Worm (Caenorhabditis elegans) whole organism, L1 larva: ENCODE measurements around the gene dpy-30.

ENCODE experiments used
- C34B4.2 ChIP-seq: sonication (generic microtip); optimal IDR thresholded peaks from 2 replicates; lab custom pipeline; 2017; ENCODE audit warnings: mild to moderate bottlenecking, missing genetic modification characterization, missing compliant biosample characterization
- F16B12.6 ChIP-seq: fragments of 150-350 bp; optimal IDR thresholded peaks from 2 replicates; lab custom pipeline; 2014; ENCODE audit warnings: missing biosample characterization, missing genetic modification characterization
- ama-1 ChIP-seq: fragments of 150-350 bp; optimal IDR thresholded peaks from 2 replicates; lab custom pipeline; 2014
- ceh-63 ChIP-seq: fragments of 200-800 bp; sonication (Bioruptor generic); optimal IDR thresholded peaks from 2 replicates; lab custom pipeline; 2018; ENCODE audit warnings: mild to moderate bottlenecking, missing genetic modification characterization, missing compliant biosample characterization
- ceh-8 ChIP-seq: fragments of 200-800 bp; sonication (Bioruptor generic); optimal IDR thresholded peaks from 2 replicates; lab custom pipeline; 2018; ENCODE audit warnings: mild to moderate bottlenecking, missing genetic modification characterization, moderate library complexity, missing compliant biosample characterization
- ceh-88 ChIP-seq: fragments of 200-800 bp; sonication (Bioruptor generic); IDR thresholded peaks from 2 replicates; pipeline ENCODE4 v1.3.6; 2022; ENCODE audit warnings: missing genetic modification characterization, missing compliant biosample characterization
- ceh-90 ChIP-seq: sonication (generic microtip); optimal IDR thresholded peaks from 2 replicates; lab custom pipeline; 2016; ENCODE audit warnings: missing genetic modification characterization, missing compliant biosample characterization
- dsc-1 ChIP-seq: sonication (generic microtip); optimal IDR thresholded peaks from 2 replicates; lab custom pipeline; 2016; ENCODE audit warnings: mild to moderate bottlenecking, missing genetic modification characterization, missing compliant biosample characterization
- egl-13 ChIP-seq: sonication (generic microtip); optimal IDR thresholded peaks from 2 replicates; lab custom pipeline; 2016; ENCODE audit warnings: missing genotype, missing genetic modification reagents, missing genetic modification characterization, missing compliant biosample characterization
- egl-27 ChIP-seq, 2 experiments: fragments of 150-350 bp in 1 of 2; sonication (generic microtip); optimal IDR thresholded peaks; 3 replicates each; lab custom pipeline; 2017 to 2018; ENCODE audit warnings: missing biosample characterization in 2 of 2, missing genetic modification characterization in 2 of 2, missing genetic modification reagents in 2 of 2
- fkh-10 ChIP-seq: sonication (generic microtip); optimal IDR thresholded peaks from 2 replicates; lab custom pipeline; 2017; ENCODE audit warnings: missing biosample characterization, missing genetic modification reagents, missing genetic modification characterization
- fkh-8 ChIP-seq: sonication (generic microtip); optimal IDR thresholded peaks from 2 replicates; lab custom pipeline; 2016; ENCODE audit warnings: mild to moderate bottlenecking, missing genetic modification characterization, missing compliant biosample characterization
- grh-1 ChIP-seq: fragments of 200-800 bp; sonication (Bioruptor generic); IDR thresholded peaks from 2 replicates; pipeline ENCODE4 v1.3.6; 2022; ENCODE audit warnings: missing genetic modification reagents, missing genetic modification characterization, missing compliant biosample characterization
- hlh-17 ChIP-seq: fragments of 200-800 bp; sonication (Bioruptor generic); optimal IDR thresholded peaks from 2 replicates; lab custom pipeline; 2018; ENCODE audit warnings: missing genetic modification characterization, mild to moderate bottlenecking, missing compliant biosample characterization, moderate library complexity, borderline replicate concordance
- hpl-2 ChIP-seq: fragments of 150-350 bp; optimal IDR thresholded peaks from 2 replicates; lab custom pipeline; 2014; ENCODE audit warnings: missing biosample characterization, missing genetic modification reagents, missing genetic modification characterization
- jun-1 ChIP-seq: fragments of 150-350 bp; optimal IDR thresholded peaks from 2 replicates; lab custom pipeline; 2014; ENCODE audit warnings: missing biosample characterization, missing genetic modification reagents, missing genetic modification characterization
- lin-14 ChIP-seq: fragments of 200-800 bp; sonication (Bioruptor generic); optimal IDR thresholded peaks from 2 replicates; lab custom pipeline; 2018; ENCODE audit warnings: mild to moderate bottlenecking, missing genetic modification characterization, moderate library complexity, missing compliant biosample characterization
- lin-39 ChIP-seq: fragments of 150-350 bp; optimal IDR thresholded peaks from 2 replicates; lab custom pipeline; 2014; ENCODE audit warnings: missing biosample characterization, missing genetic modification reagents, missing genetic modification characterization
- mdl-1 ChIP-seq, 2 experiments: fragments of 150-350 bp; optimal IDR thresholded peaks; 2 replicates each; lab custom pipeline; 2014 to 2017; ENCODE audit warnings: missing biosample characterization in 2 of 2, missing genetic modification characterization in 2 of 2, inconsistent platforms in 1 of 2
- mef-2 ChIP-seq: fragments of 150-350 bp; optimal IDR thresholded peaks from 2 replicates; lab custom pipeline; 2014; ENCODE audit warnings: missing biosample characterization, missing genetic modification characterization
- mep-1 ChIP-seq: fragments of 150-350 bp; optimal IDR thresholded peaks from 2 replicates; lab custom pipeline; 2014; ENCODE audit warnings: missing biosample characterization, missing genetic modification characterization
- nhr-11 ChIP-seq: fragments of 150-350 bp; optimal IDR thresholded peaks from 2 replicates; lab custom pipeline; 2014; ENCODE audit warnings: missing biosample characterization, missing genetic modification characterization
- nhr-12 ChIP-seq: sonication (generic microtip); optimal IDR thresholded peaks from 2 replicates; lab custom pipeline; 2017; ENCODE audit warnings: missing biosample characterization, missing genetic modification characterization
- nhr-28 ChIP-seq: fragments of 150-350 bp; optimal IDR thresholded peaks from 2 replicates; lab custom pipeline; 2014; ENCODE audit warnings: missing biosample characterization, missing genetic modification characterization
- nhr-71 ChIP-seq: sonication (generic microtip); optimal IDR thresholded peaks from 2 replicates; lab custom pipeline; 2016; ENCODE audit warnings: mild to moderate bottlenecking, missing genetic modification characterization, moderate library complexity, missing compliant biosample characterization
- nhr-77 ChIP-seq: fragments of 150-350 bp; optimal IDR thresholded peaks from 2 replicates; lab custom pipeline; 2014; ENCODE audit warnings: missing biosample characterization, missing genetic modification characterization
- nhr-84 ChIP-seq: sonication (generic microtip); optimal IDR thresholded peaks from 2 replicates; lab custom pipeline; 2017; ENCODE audit warnings: missing biosample characterization, missing genetic modification characterization
- nhr-85 ChIP-seq: sonication (generic microtip); peaks from one replicate; lab custom pipeline; 2016; ENCODE audit warnings: missing genetic modification characterization, inconsistent platforms, missing compliant biosample characterization
- pax-3 ChIP-seq: fragments of 200-800 bp; sonication (Bioruptor generic); optimal IDR thresholded peaks from 2 replicates; lab custom pipeline; 2018; ENCODE audit warnings: mild to moderate bottlenecking, missing genetic modification characterization, moderate library complexity, missing compliant biosample characterization
- skn-1 ChIP-seq: fragments of 150-350 bp; optimal IDR thresholded peaks from 2 replicates; lab custom pipeline; 2014; ENCODE audit warnings: missing biosample characterization, missing genetic modification characterization
- snpc-4 ChIP-seq: fragments of 150-350 bp; optimal IDR thresholded peaks from 2 replicates; lab custom pipeline; 2014; ENCODE audit warnings: missing biosample characterization, missing genetic modification characterization
- sptf-1 ChIP-seq: fragments of 150-350 bp; optimal IDR thresholded peaks from 2 replicates; lab custom pipeline; 2014; ENCODE audit warnings: missing biosample characterization, missing genetic modification characterization
- tbx-2 ChIP-seq: sonication (generic microtip); optimal IDR thresholded peaks from 2 replicates; lab custom pipeline; 2016; ENCODE audit warnings: missing genetic modification characterization, missing compliant biosample characterization
- unc-130 ChIP-seq: fragments of 150-350 bp; optimal IDR thresholded peaks from 2 replicates; lab custom pipeline; 2017; ENCODE audit warnings: missing biosample characterization, missing genetic modification characterization, inconsistent platforms
- unc-62 ChIP-seq: fragments of 150-350 bp; optimal IDR thresholded peaks from 2 replicates; lab custom pipeline; 2014; ENCODE audit warnings: missing biosample characterization, missing genetic modification reagents, missing genetic modification characterization
- unc-98 ChIP-seq: fragments of 200-800 bp; sonication (Bioruptor generic); IDR thresholded peaks from 2 replicates; pipeline ENCODE4 v1.3.6; 2022; ENCODE audit warnings: missing genetic modification characterization, missing compliant biosample characterization
- vab-15 ChIP-seq: sonication (generic microtip); optimal IDR thresholded peaks from 2 replicates; lab custom pipeline; 2017; ENCODE audit warnings: missing genotype, mild to moderate bottlenecking, missing genetic modification characterization, missing compliant biosample characterization
- xbp-1 ChIP-seq: sonication (generic microtip); optimal IDR thresholded peaks from 2 replicates; lab custom pipeline; 2016; ENCODE audit warnings: missing genetic modification characterization, missing compliant biosample characterization
- zip-4 ChIP-seq: fragments of 200-800 bp; sonication (Bioruptor generic); optimal IDR thresholded peaks from 2 replicates; lab custom pipeline; 2018; ENCODE audit warnings: mild to moderate bottlenecking, missing genetic modification characterization, moderate library complexity, missing compliant biosample characterization
- ztf-11 ChIP-seq, 2 experiments: sonication (generic microtip); optimal IDR thresholded peaks; 2 replicates each; lab custom pipeline; 2016 to 2017; ENCODE audit warnings: missing genetic modification characterization in 2 of 2, missing biosample characterization in 1 of 2, missing compliant biosample characterization in 1 of 2

The dpy-30 gene

ce11 chrV:12190943-12191569 lies at the start of gene dpy-30 (continued):
- peak; percentile 73 for TF ChIP-seq nhr-85 (tag; lab: Kevin White, UChicago)
- peak; percentile 68 for TF ChIP-seq lin-14 (GFP tag; lab: Kevin White, UChicago)
- no peak for TF ChIP-seq nhr-11
- peak; percentile 37 for TF ChIP-seq egl-13 (tag; lab: Kevin White, UChicago)
- TF ChIP-seq mep-1 (tag; lab: Kevin White, UChicago) = peak; percentile 88
- TF ChIP-seq lin-39 = no peak
- no peak for TF ChIP-seq ceh-88
- TF ChIP-seq nhr-71 (tag; lab: Kevin White, UChicago) = peak; percentile 75
- peak; percentile 31 for TF ChIP-seq ceh-8 (GFP tag; lab: Kevin White, UChicago)
- no peak for TF ChIP-seq egl-27 (tag; optimal IDR thresholded peaks at IDR 0.05; lab: Kevin White, UChicago)
- no peak for TF ChIP-seq nhr-84
- no peak for TF ChIP-seq hlh-17
- no peak for TF ChIP-seq C34B4.2
- TF ChIP-seq F16B12.6 (tag; lab: Kevin White, UChicago) = peak; percentile 95
- TF ChIP-seq unc-130 = peak; percentile 75
- no peak for TF ChIP-seq nhr-12 (tag; lab: Kevin White, UChicago)
- TF ChIP-seq unc-62 (GFP tag; lab: Kevin White, UChicago) = no peak
- no peak for TF ChIP-seq pax-3 (tag; lab: Kevin White, UChicago)
- TF ChIP-seq zip-4 (GFP tag; lab: Kevin White, UChicago) = peak; percentile 26
- peak; percentile 41 for TF ChIP-seq nhr-77 (tag; lab: Kevin White, UChicago)
- TF ChIP-seq ama-1 (lab: Kevin White, UChicago) = peak; percentile 65
- peak in 1 of 2 experiments; percentile 19 for TF ChIP-seq ztf-11 (tag; optimal IDR thresholded peaks at IDR 0.05; lab: Kevin White, UChicago)

- TF ChIP-seq nhr-28 (tag; lab: Kevin White, UChicago) = no peak
- no peak for TF ChIP-seq lin-39
- TF ChIP-seq hpl-2 (GFP tag; lab: Kevin White, UChicago) = no peak
- no peak for TF ChIP-seq xbp-1 (tag; lab: Kevin White, UChicago)
- TF ChIP-seq unc-98 (GFP tag; lab: Robert Waterston, UW) = no peak
- TF ChIP-seq mdl-1 (tag; optimal IDR thresholded peaks at IDR 0.05; lab: Kevin White, UChicago) = no peak
- no peak for TF ChIP-seq tbx-2 (tag; lab: Kevin White, UChicago)
- TF ChIP-seq grh-1 (GFP tag; lab: Robert Waterston, UW) = no peak
- no peak for TF ChIP-seq ceh-90 (tag; lab: Kevin White, UChicago)
- no peak for TF ChIP-seq skn-1
- no peak for TF ChIP-seq ceh-88
- no peak for TF ChIP-seq ceh-8 (GFP tag; lab: Kevin White, UChicago)
These were observed 40.7 kb upstream of the dpy-30 start, which contains the start of gene che-11 for ce11 chrV:12150607-12151006. TSS of gene che-11 (minus strand) at chrV:12150707.

ce11 chrV:12152857-12153256 lies 38.5 kb upstream of the dpy-30 start, which contains the start of gene C27A7.8:
TSS of gene C27A7.8 (plus strand) at chrV:12153157.
- peak; percentile 26 for TF ChIP-seq pax-3 (tag; lab: Kevin White, UChicago)
- peak; percentile 47 for TF ChIP-seq dsc-1 (tag; lab: Kevin White, UChicago)
- TF ChIP-seq snpc-4 = no peak
- TF ChIP-seq, all 84 proteins: peak for 2

ce11 chrV:12153784-12154183 lies 37.5 kb upstream of the dpy-30 start:
- TF ChIP-seq unc-130 (no peak), hpl-2 (GFP tag; lab: Kevin White, UChicago) (no peak), fkh-10 (no peak), ceh-63 (no peak), sptf-1 (no peak), nhr-85 (tag; lab: Kevin White, UChicago) (no peak), mef-2 (tag; lab: Kevin White, UChicago) (no peak), skn-1 (no peak), fkh-8 (tag; lab: Kevin White, UChicago) (no peak), jun-1 (tag; lab: Kevin White, UChicago) (no peak), lin-39 (no peak), vab-15 (no peak)
- TF ChIP-seq, all 84 proteins: peak for 0
